Worm (Caenorhabditis elegans) whole organism, young adult: ENCODE data around the gene H10D18.1.

Experiments used
- F23B12.7 ChIP-seq: sonication (generic microtip); optimal IDR thresholded peaks from 2 replicates; lab custom pipeline; 2017; ENCODE audit warnings: missing genetic modification characterization, mild to moderate bottlenecking, missing compliant biosample characterization, antibody characterized with exemption, moderate library complexity; ENCODE audit not compliant: insufficient read depth
- F33H1.4 ChIP-seq: fragments of 200-800 bp; sonication (Bioruptor generic); IDR thresholded peaks from 2 replicates; pipeline ENCODE4 v1.3.6; 2022; ENCODE audit warnings: missing genetic modification reagents, missing genetic modification characterization, missing compliant biosample characterization
- F49E8.2 ChIP-seq: sonication (generic microtip); optimal IDR thresholded peaks from 3 replicates; lab custom pipeline; 2017; ENCODE audit warnings: missing genetic modification characterization, mild to moderate bottlenecking, missing compliant biosample characterization, antibody characterized with exemption, moderate library complexity; ENCODE audit not compliant: insufficient read depth
- F57A8.1 ChIP-seq: fragments of 200-800 bp; sonication (Bioruptor generic); optimal IDR thresholded peaks from 2 replicates; lab custom pipeline; 2018; ENCODE audit warnings: mild to moderate bottlenecking, missing genetic modification characterization, moderate library complexity, missing compliant biosample characterization
- Y53G8AR.9 ChIP-seq: fragments of 200-800 bp; sonication (Bioruptor generic); conservative IDR thresholded peaks from 2 replicates; pipeline ENCODE4 v1.3.6; 2022; ENCODE audit warnings: missing genetic modification reagents, missing genetic modification characterization, missing compliant biosample characterization
- ZK185.1 ChIP-seq: sonication (generic microtip); optimal IDR thresholded peaks from 2 replicates; lab custom pipeline; 2016; ENCODE audit warnings: mild to moderate bottlenecking, missing genetic modification characterization, missing compliant biosample characterization; ENCODE audit not compliant: poor library complexity, severe bottlenecking
- atf-7 ChIP-seq: sonication (generic microtip); optimal IDR thresholded peaks from 2 replicates; lab custom pipeline; 2017; ENCODE audit warnings: mild to moderate bottlenecking, missing genetic modification characterization, missing compliant biosample characterization
- attf-6 ChIP-seq: fragments of 200-800 bp; sonication (Bioruptor generic); IDR thresholded peaks from 2 replicates; pipeline ENCODE4 v1.3.6; 2022; ENCODE audit warnings: missing genetic modification reagents, missing genetic modification characterization, missing compliant biosample characterization
- ceh-100 ChIP-seq: fragments of 200-800 bp; sonication (Bioruptor generic); IDR thresholded peaks from 2 replicates; pipeline ENCODE4 v1.3.6; 2022; ENCODE audit warnings: missing genetic modification reagents, missing genetic modification characterization, missing compliant biosample characterization
- chd-7 ChIP-seq: sonication (generic microtip); optimal IDR thresholded peaks from 2 replicates; lab custom pipeline; 2016; ENCODE audit warnings: mild to moderate bottlenecking, missing genetic modification characterization, moderate library complexity, missing compliant biosample characterization
- die-1 ChIP-seq: sonication (generic microtip); optimal IDR thresholded peaks from 2 replicates; lab custom pipeline; 2016; ENCODE audit warnings: missing genotype, mild to moderate bottlenecking, missing genetic modification characterization, missing compliant biosample characterization
- dox-1 ChIP-seq: fragments of 200-800 bp; sonication (Bioruptor generic); IDR thresholded peaks from 2 replicates; pipeline ENCODE4 v1.3.6; 2022; ENCODE audit warnings: missing genetic modification reagents, missing genetic modification characterization, missing compliant biosample characterization
- dpff-1 ChIP-seq: sonication (generic microtip); optimal IDR thresholded peaks from 2 replicates; lab custom pipeline; 2017; ENCODE audit warnings: mild to moderate bottlenecking, missing genetic modification characterization, missing compliant biosample characterization
- ekl-4 ChIP-seq: fragments of 200-800 bp; sonication (Bioruptor generic); IDR thresholded peaks from 2 replicates; pipeline ENCODE4 v1.3.6; 2022; ENCODE audit warnings: missing genetic modification reagents, missing genetic modification characterization, missing compliant biosample characterization
- fkh-3 ChIP-seq: sonication (generic microtip); optimal IDR thresholded peaks from 2 replicates; lab custom pipeline; 2016; ENCODE audit warnings: mild to moderate bottlenecking, missing genetic modification characterization, missing compliant biosample characterization
- him-1 ChIP-seq: sonication (generic microtip); optimal IDR thresholded peaks from 2 replicates; lab custom pipeline; 2016; ENCODE audit warnings: missing genotype, missing genetic modification reagents, missing genetic modification characterization, missing compliant biosample characterization
- hmg-1.2 ChIP-seq: fragments of 200-800 bp; sonication (Bioruptor generic); IDR thresholded peaks from 2 replicates; pipeline ENCODE4 v1.3.6; 2022; ENCODE audit warnings: missing genetic modification reagents, missing genetic modification characterization, missing compliant biosample characterization
- hrde-1 ChIP-seq: sonication (generic microtip); optimal IDR thresholded peaks from 2 replicates; lab custom pipeline; 2016; ENCODE audit warnings: missing genetic modification characterization, mild to moderate bottlenecking, missing compliant biosample characterization, moderate library complexity, missing genotype, missing genetic modification reagents, borderline replicate concordance
- hsf-1 ChIP-seq: fragments of 200-800 bp; sonication (Bioruptor generic); IDR thresholded peaks from 2 replicates; pipeline ENCODE4 v1.3.6; 2022; ENCODE audit warnings: missing genetic modification reagents, missing genetic modification characterization, missing compliant biosample characterization
- let-526 ChIP-seq: fragments of 200-800 bp; sonication (Bioruptor generic); IDR thresholded peaks from 2 replicates; pipeline ENCODE4 v1.3.6; 2022; ENCODE audit warnings: missing genetic modification reagents, missing genetic modification characterization, missing compliant biosample characterization
- let-607 ChIP-seq, 2 experiments: fragments of 200-800 bp in 1 of 2; sonication (Bioruptor generic) in 1 of 2; sonication (generic microtip) in 1 of 2; optimal IDR thresholded peaks; 2 replicates each; lab custom pipeline; 2016 to 2018; ENCODE audit warnings: mild to moderate bottlenecking in 2 of 2, missing compliant biosample characterization in 2 of 2, missing genetic modification characterization in 2 of 2, moderate library complexity in 2 of 2, missing genotype in 1 of 2
- mel-28 ChIP-seq: sonication (generic microtip); optimal IDR thresholded peaks from 2 replicates; lab custom pipeline; 2016; ENCODE audit warnings: borderline replicate concordance, mild to moderate bottlenecking, missing genetic modification characterization, missing compliant biosample characterization
- nfya-1 ChIP-seq: sonication (generic microtip); optimal IDR thresholded peaks from 2 replicates; lab custom pipeline; 2017; ENCODE audit warnings: antibody characterized with exemption, missing compliant biosample characterization, missing genetic modification characterization, borderline replicate concordance; ENCODE audit not compliant: insufficient read depth
- nhr-27 ChIP-seq: fragments of 200-800 bp; sonication (Bioruptor generic); optimal IDR thresholded peaks from 2 replicates; lab custom pipeline; 2018; ENCODE audit warnings: mild to moderate bottlenecking, missing genetic modification characterization, moderate library complexity, missing compliant biosample characterization
- nhr-80 ChIP-seq: sonication (generic microtip); optimal IDR thresholded peaks from 2 replicates; lab custom pipeline; 2016; ENCODE audit warnings: missing genetic modification characterization, missing compliant biosample characterization
- rcor-1 ChIP-seq: fragments of 200-800 bp; sonication (Bioruptor generic); IDR thresholded peaks from 2 replicates; pipeline ENCODE4 v1.3.6; 2022; ENCODE audit warnings: missing genetic modification reagents, missing genetic modification characterization, missing compliant biosample characterization
- repo-1 ChIP-seq: sonication (generic microtip); optimal IDR thresholded peaks from 2 replicates; lab custom pipeline; 2017; ENCODE audit warnings: mild to moderate bottlenecking, missing genetic modification characterization, missing compliant biosample characterization
- snpc-1.1 ChIP-seq: sonication (generic microtip); optimal IDR thresholded peaks from 2 replicates; lab custom pipeline; 2017; ENCODE audit warnings: missing genetic modification characterization, mild to moderate bottlenecking, missing compliant biosample characterization, antibody characterized with exemption, moderate library complexity, missing genotype, missing genetic modification reagents; ENCODE audit not compliant: insufficient read depth
- sptf-2 ChIP-seq: fragments of 200-800 bp; sonication (Bioruptor generic); optimal IDR thresholded peaks from 2 replicates; lab custom pipeline; 2018; ENCODE audit warnings: mild to moderate bottlenecking, missing genetic modification characterization, missing compliant biosample characterization
- tbx-9 ChIP-seq: sonication (generic microtip); optimal IDR thresholded peaks from 2 replicates; lab custom pipeline; 2016; ENCODE audit warnings: borderline replicate concordance, missing genetic modification characterization, inconsistent platforms, missing compliant biosample characterization
- tlf-1 ChIP-seq: fragments of 200-800 bp; sonication (Bioruptor generic); optimal IDR thresholded peaks from 2 replicates; lab custom pipeline; 2018; ENCODE audit warnings: mild to moderate bottlenecking, missing genetic modification characterization, missing compliant biosample characterization
- unc-62 ChIP-seq: fragments of 150-350 bp; optimal IDR thresholded peaks from 2 replicates; lab custom pipeline; 2014; ENCODE audit warnings: missing biosample characterization, missing genetic modification reagents, missing genetic modification characterization
- xnd-1 ChIP-seq: sonication (generic microtip); optimal IDR thresholded peaks from 2 replicates; lab custom pipeline; 2016; ENCODE audit warnings: missing genotype, missing genetic modification reagents, missing genetic modification characterization, missing compliant biosample characterization
- zfh-2 ChIP-seq: fragments of 200-800 bp; sonication (Bioruptor generic); conservative IDR thresholded peaks from 2 replicates; pipeline ENCODE4 v1.3.6; 2022; ENCODE audit warnings: missing genetic modification reagents, missing genetic modification characterization, missing compliant biosample characterization
- ztf-22 ChIP-seq: fragments of 200-800 bp; sonication (Bioruptor generic); optimal IDR thresholded peaks from 2 replicates; lab custom pipeline; 2018; ENCODE audit warnings: mild to moderate bottlenecking, missing genetic modification characterization, moderate library complexity, missing compliant biosample characterization
- ztf-25 ChIP-seq: fragments of 200-800 bp; sonication (Bioruptor generic); IDR thresholded peaks from 2 replicates; pipeline ENCODE4 v1.3.6; 2022; ENCODE audit warnings: missing genetic modification reagents, missing genetic modification characterization, missing compliant biosample characterization
- ztf-6 ChIP-seq: fragments of 200-800 bp; sonication (Bioruptor generic); IDR thresholded peaks from 2 replicates; pipeline ENCODE4 v1.3.6; 2022; ENCODE audit warnings: missing genetic modification reagents, missing genetic modification characterization, missing compliant biosample characterization

H10D18.1 gene

DNA sequence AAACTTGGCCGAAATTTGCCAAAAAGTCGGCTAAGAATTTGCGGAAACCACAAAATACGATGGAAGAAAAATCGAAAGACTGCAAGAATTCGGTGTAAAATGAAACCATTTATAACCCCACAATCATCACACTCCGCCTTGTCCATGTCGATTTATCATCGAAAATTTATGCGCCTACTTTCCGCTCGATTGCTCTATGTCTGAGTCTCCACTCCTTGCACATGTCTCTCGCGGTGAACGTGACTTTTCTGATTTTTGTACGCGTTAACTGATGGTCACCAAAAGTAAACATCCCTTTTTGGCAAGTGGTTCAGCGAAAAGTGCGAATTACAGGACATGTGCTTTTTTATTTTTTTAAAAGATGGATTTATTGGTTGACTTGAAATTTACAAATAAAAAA lies 38.1 kb upstream of the H10D18.1 start (continued):
- TF ChIP-seq repo-1 (tag; lab: Kevin White, UChicago) = no peak
- TF ChIP-seq him-1 (tag; lab: Kevin White, UChicago) = no peak
- TF ChIP-seq ceh-100 (GFP tag; lab: Robert Waterston, UW) = no peak
- TF ChIP-seq zfh-2 (GFP tag; lab: Robert Waterston, UW) = no peak
- peak; percentile 53; the same call in 1 of the 2 replicates for TF ChIP-seq hmg-1.2
- TF ChIP-seq dpff-1 (tag; lab: Kevin White, UChicago) = no peak
- TF ChIP-seq let-526 (GFP tag; lab: Robert Waterston, UW) = no peak
- no peak for TF ChIP-seq mel-28 (tag; lab: Kevin White, UChicago)
- no peak for TF ChIP-seq F23B12.7
- peak; percentile 24 for TF ChIP-seq ztf-22 (GFP tag; lab: Kevin White, UChicago)
- no peak for TF ChIP-seq xnd-1
- no peak for TF ChIP-seq F49E8.2 (tag; lab: Kevin White, UChicago)
- TF ChIP-seq rcor-1 (GFP tag; lab: Robert Waterston, UW) = no peak
- no peak for TF ChIP-seq die-1 (tag; lab: Kevin White, UChicago)
- no peak for TF ChIP-seq sptf-2
- no peak for TF ChIP-seq ztf-6 (GFP tag; lab: Robert Waterston, UW)
- TF ChIP-seq F33H1.4 (GFP tag; lab: Robert Waterston, UW) = no peak
- TF ChIP-seq atf-7 = no peak
- 0 out of 2 replicates have a peak, but pooled peaks have one; percentile 41 for TF ChIP-seq ekl-4
- no peak for TF ChIP-seq dox-1 (GFP tag; lab: Robert Waterston, UW)
- no peak for TF ChIP-seq tlf-1 (GFP tag; lab: Kevin White, UChicago)
- no peak for TF ChIP-seq nfya-1
- no peak for TF ChIP-seq F57A8.1 (GFP tag; lab: Kevin White, UChicago)
- no peak for TF ChIP-seq chd-7 (tag; lab: Kevin White, UChicago)
- no peak for TF ChIP-seq snpc-1.1 (tag; lab: Kevin White, UChicago)

DNA sequence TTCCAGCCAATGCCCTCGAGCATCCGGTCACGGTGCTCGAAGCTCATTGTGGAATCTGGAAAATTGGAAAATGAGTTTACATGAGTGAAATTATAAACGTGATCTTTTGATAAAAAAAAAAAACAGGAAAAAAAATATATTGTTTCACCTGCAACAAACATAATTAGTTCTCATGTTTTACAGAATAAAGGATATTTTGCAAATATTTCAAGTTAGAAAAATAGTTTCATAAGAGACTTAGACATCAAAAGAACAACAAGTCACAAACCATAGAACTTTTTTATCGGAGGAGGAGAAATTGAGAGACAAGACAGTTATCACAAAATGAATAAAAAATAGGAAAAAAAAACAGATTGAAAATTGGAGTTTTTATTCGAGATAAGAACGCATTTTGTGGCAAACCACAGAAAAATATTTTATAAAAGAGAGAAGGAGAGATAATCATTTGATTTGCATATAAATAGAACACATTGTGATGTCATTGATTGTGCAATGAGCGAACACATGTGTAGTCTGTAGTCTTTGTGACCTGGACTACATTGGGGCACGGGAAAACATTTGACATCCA lies 30.8 kb upstream of the H10D18.1 start, which contains the start of gene R08F11.1:
Gene R08F11.1 (minus strand): TSS at position 51 of the 568 bp plus-strand sequence.
- no peak for TF ChIP-seq dox-1 (GFP tag; lab: Robert Waterston, UW)
- TF ChIP-seq him-1 (tag; lab: Kevin White, UChicago) = no peak
- peak; percentile 65 for TF ChIP-seq nhr-80 (tag; lab: Kevin White, UChicago)
- peak; percentile 39 for TF ChIP-seq unc-62 (GFP tag; lab: Kevin White, UChicago)
- no peak for TF ChIP-seq hsf-1 (GFP tag; lab: Robert Waterston, UW)
- TF ChIP-seq xnd-1 = no peak
- no peak for TF ChIP-seq ztf-25
- no peak for TF ChIP-seq fkh-3 (tag; lab: Kevin White, UChicago)
- TF ChIP-seq hrde-1 = no peak
- TF ChIP-seq, all 124 proteins: peak for 2

DNA sequence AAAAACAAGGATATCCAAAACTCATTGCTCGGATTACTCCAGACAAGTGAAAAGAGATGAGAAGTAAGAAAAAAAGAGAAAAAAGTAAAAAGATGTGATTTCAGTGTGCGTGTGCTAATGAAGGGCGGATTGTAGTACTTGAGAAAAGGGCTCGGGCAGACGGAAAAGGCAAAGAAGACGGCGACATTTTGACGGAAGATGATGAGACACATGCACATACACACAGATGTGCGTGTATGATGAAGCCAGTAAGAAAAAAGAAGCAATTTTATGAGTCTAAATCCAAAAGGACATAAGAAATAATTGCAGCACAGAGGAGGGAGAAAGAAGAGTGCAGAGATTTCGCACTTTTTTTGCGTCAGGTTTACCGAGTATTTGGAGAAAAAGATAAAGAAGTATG lies 26.5 kb upstream of the H10D18.1 start:
- TF ChIP-seq attf-6 (GFP tag; lab: Robert Waterston, UW) = no peak
- TF ChIP-seq Y53G8AR.9 = no peak
- TF ChIP-seq let-607 (tag; optimal IDR thresholded peaks at IDR 0.05; lab: Kevin White, UChicago) = no peak
- no peak for TF ChIP-seq sptf-2
- TF ChIP-seq tbx-9 (tag; lab: Kevin White, UChicago) = no peak
- no peak for TF ChIP-seq nhr-27
- no peak for TF ChIP-seq ZK185.1 (tag; lab: Kevin White, UChicago)
